Worm (Caenorhabditis elegans) whole organism, young adult: Measurements from ENCODE around the gene F47B8.2.

Experiments
- B0035.1 ChIP-seq: sonication (generic microtip); optimal IDR thresholded peaks from 2 replicates; lab custom pipeline; 2016; ENCODE audit warnings: missing genetic modification characterization, mild to moderate bottlenecking, missing compliant biosample characterization, missing genotype, missing genetic modification reagents
- F10E7.11 ChIP-seq: sonication (generic microtip); optimal IDR thresholded peaks from 2 replicates; lab custom pipeline; 2017; ENCODE audit warnings: mild to moderate bottlenecking, missing genetic modification characterization, moderate library complexity, missing compliant biosample characterization
- F23B12.7 ChIP-seq: sonication (generic microtip); optimal IDR thresholded peaks from 2 replicates; lab custom pipeline; 2017; ENCODE audit warnings: missing genetic modification characterization, mild to moderate bottlenecking, missing compliant biosample characterization, antibody characterized with exemption, moderate library complexity; ENCODE audit not compliant: insufficient read depth
- F52B5.7 ChIP-seq: sonication (generic microtip); optimal IDR thresholded peaks from 2 replicates; lab custom pipeline; 2016; ENCODE audit warnings: mild to moderate bottlenecking, missing genetic modification characterization, missing compliant biosample characterization
- F55B11.4 ChIP-seq: sonication (generic microtip); optimal IDR thresholded peaks from 2 replicates; lab custom pipeline; 2016; ENCODE audit warnings: missing compliant biosample characterization, missing genetic modification characterization, borderline replicate concordance; ENCODE audit not compliant: insufficient read depth
- K11D2.4 ChIP-seq: fragments of 200-800 bp; sonication (Bioruptor generic); IDR thresholded peaks from 2 replicates; pipeline ENCODE4 v1.3.6; 2022; ENCODE audit warnings: missing genetic modification reagents, missing genetic modification characterization, missing compliant biosample characterization
- Y53G8AR.9 ChIP-seq: fragments of 200-800 bp; sonication (Bioruptor generic); conservative IDR thresholded peaks from 2 replicates; pipeline ENCODE4 v1.3.6; 2022; ENCODE audit warnings: missing genetic modification reagents, missing genetic modification characterization, missing compliant biosample characterization
- Y95B8A.8 ChIP-seq: fragments of 200-800 bp; sonication (Bioruptor generic); IDR thresholded peaks from 2 replicates; pipeline ENCODE4 v1.3.6; 2022; ENCODE audit warnings: missing genetic modification reagents, missing genetic modification characterization, missing compliant biosample characterization
- akir-1 ChIP-seq: fragments of 200-800 bp; sonication (Bioruptor generic); optimal IDR thresholded peaks from 2 replicates; lab custom pipeline; 2018; ENCODE audit warnings: mild to moderate bottlenecking, missing genetic modification characterization, moderate library complexity, missing compliant biosample characterization
- athp-1 ChIP-seq: sonication (generic microtip); optimal IDR thresholded peaks from 2 replicates; lab custom pipeline; 2017; ENCODE audit warnings: mild to moderate bottlenecking, missing genetic modification characterization, missing compliant biosample characterization
- attf-6 ChIP-seq: fragments of 200-800 bp; sonication (Bioruptor generic); IDR thresholded peaks from 2 replicates; pipeline ENCODE4 v1.3.6; 2022; ENCODE audit warnings: missing genetic modification reagents, missing genetic modification characterization, missing compliant biosample characterization
- bed-2 ChIP-seq: fragments of 200-800 bp; sonication (Bioruptor generic); IDR thresholded peaks from 2 replicates; pipeline ENCODE4 v1.3.6; 2022; ENCODE audit warnings: missing genetic modification reagents, missing genetic modification characterization, missing compliant biosample characterization
- ccch-3 ChIP-seq: fragments of 200-800 bp; sonication (Bioruptor generic); optimal IDR thresholded peaks from 2 replicates; lab custom pipeline; 2018; ENCODE audit warnings: mild to moderate bottlenecking, missing genetic modification characterization, missing compliant biosample characterization
- ceh-40 ChIP-seq: fragments of 200-800 bp; sonication (Bioruptor generic); IDR thresholded peaks from 2 replicates; pipeline ENCODE4 v1.3.6; 2022; ENCODE audit warnings: missing genetic modification characterization, missing compliant biosample characterization
- ceh-58 ChIP-seq: fragments of 200-800 bp; sonication (Bioruptor generic); IDR thresholded peaks from 2 replicates; pipeline ENCODE4 v1.3.6; 2022; ENCODE audit warnings: missing genetic modification characterization, missing compliant biosample characterization
- ceh-91 ChIP-seq: fragments of 200-800 bp; sonication (Bioruptor generic); IDR thresholded peaks from 2 replicates; pipeline ENCODE4 v1.3.6; 2022; ENCODE audit warnings: missing genetic modification reagents, missing genetic modification characterization, missing compliant biosample characterization
- dox-1 ChIP-seq: fragments of 200-800 bp; sonication (Bioruptor generic); IDR thresholded peaks from 2 replicates; pipeline ENCODE4 v1.3.6; 2022; ENCODE audit warnings: missing genetic modification reagents, missing genetic modification characterization, missing compliant biosample characterization
- dpff-1 ChIP-seq: sonication (generic microtip); optimal IDR thresholded peaks from 2 replicates; lab custom pipeline; 2017; ENCODE audit warnings: mild to moderate bottlenecking, missing genetic modification characterization, missing compliant biosample characterization
- efl-1 ChIP-seq: fragments of 150-350 bp; optimal IDR thresholded peaks from 2 replicates; lab custom pipeline; 2014; ENCODE audit warnings: missing biosample characterization, missing genetic modification reagents, missing genetic modification characterization
- egl-18 ChIP-seq: fragments of 200-800 bp; sonication (Bioruptor generic); IDR thresholded peaks from 2 replicates; pipeline ENCODE4 v1.3.6; 2022; ENCODE audit warnings: missing genetic modification reagents, missing genetic modification characterization, missing compliant biosample characterization
- egrh-3 ChIP-seq: fragments of 200-800 bp; sonication (Bioruptor generic); IDR thresholded peaks from 2 replicates; pipeline ENCODE4 v1.3.6; 2022; ENCODE audit warnings: missing genetic modification reagents, missing genetic modification characterization, missing compliant biosample characterization
- him-1 ChIP-seq: sonication (generic microtip); optimal IDR thresholded peaks from 2 replicates; lab custom pipeline; 2016; ENCODE audit warnings: missing genotype, missing genetic modification reagents, missing genetic modification characterization, missing compliant biosample characterization
- hmg-20 ChIP-seq: fragments of 200-800 bp; sonication (Bioruptor generic); IDR thresholded peaks from 2 replicates; pipeline ENCODE4 v1.3.6; 2022; ENCODE audit warnings: missing genetic modification reagents, missing genetic modification characterization, missing compliant biosample characterization
- lag-1 ChIP-seq: fragments of 200-800 bp; sonication (Bioruptor generic); IDR thresholded peaks from 2 replicates; pipeline ENCODE4 v1.3.6; 2022; ENCODE audit warnings: missing genetic modification reagents, missing genetic modification characterization, missing compliant biosample characterization
- let-607 ChIP-seq, 2 experiments: fragments of 200-800 bp in 1 of 2; sonication (Bioruptor generic) in 1 of 2; sonication (generic microtip) in 1 of 2; optimal IDR thresholded peaks; 2 replicates each; lab custom pipeline; 2016 to 2018; ENCODE audit warnings: mild to moderate bottlenecking in 2 of 2, missing compliant biosample characterization in 2 of 2, missing genetic modification characterization in 2 of 2, moderate library complexity in 2 of 2, missing genotype in 1 of 2
- lin-26 ChIP-seq: fragments of 200-800 bp; sonication (Bioruptor generic); IDR thresholded peaks from 2 replicates; pipeline ENCODE4 v1.3.6; 2022; ENCODE audit warnings: missing genetic modification reagents, missing genetic modification characterization, missing compliant biosample characterization
- lin-54 ChIP-seq: fragments of 200-800 bp; sonication (Bioruptor generic); optimal IDR thresholded peaks from 2 replicates; lab custom pipeline; 2018; ENCODE audit warnings: mild to moderate bottlenecking, missing genetic modification characterization, missing compliant biosample characterization
- lir-1 ChIP-seq: fragments of 200-800 bp; sonication (Bioruptor generic); conservative IDR thresholded peaks from 2 replicates; pipeline ENCODE4 v1.3.6; 2022; ENCODE audit warnings: missing genetic modification reagents, missing genetic modification characterization, missing compliant biosample characterization
- madf-10 ChIP-seq: sonication (generic microtip); optimal IDR thresholded peaks from 2 replicates; lab custom pipeline; 2016; ENCODE audit warnings: mild to moderate bottlenecking, missing genetic modification characterization, missing compliant biosample characterization
- madf-3 ChIP-seq: fragments of 200-800 bp; sonication (Bioruptor generic); IDR thresholded peaks from 2 replicates; pipeline ENCODE4 v1.3.6; 2022; ENCODE audit warnings: missing genetic modification reagents, missing genetic modification characterization, missing compliant biosample characterization
- mxl-1 ChIP-seq: sonication (generic microtip); optimal IDR thresholded peaks from 2 replicates; lab custom pipeline; 2016; ENCODE audit warnings: missing genetic modification characterization, missing compliant biosample characterization
- nfyb-1 ChIP-seq: fragments of 200-800 bp; sonication (Bioruptor generic); IDR thresholded peaks from 2 replicates; pipeline ENCODE4 v1.3.6; 2022; ENCODE audit warnings: missing genetic modification reagents, missing genetic modification characterization, missing compliant biosample characterization
- nhr-179 ChIP-seq: sonication (generic microtip); optimal IDR thresholded peaks from 2 replicates; lab custom pipeline; 2016; ENCODE audit warnings: mild to moderate bottlenecking, missing genetic modification characterization, missing compliant biosample characterization
- nhr-80 ChIP-seq: sonication (generic microtip); optimal IDR thresholded peaks from 2 replicates; lab custom pipeline; 2016; ENCODE audit warnings: missing genetic modification characterization, missing compliant biosample characterization
- rec-8 ChIP-seq, 2 experiments: sonication (generic microtip); optimal IDR thresholded peaks; 2 replicates each; lab custom pipeline; 2016; ENCODE audit warnings: mild to moderate bottlenecking in 2 of 2, missing genetic modification characterization in 2 of 2, missing genetic modification reagents in 2 of 2, missing genotype in 2 of 2, missing biosample characterization in 1 of 2, missing compliant biosample characterization in 1 of 2, moderate library complexity in 1 of 2
- repo-1 ChIP-seq: sonication (generic microtip); optimal IDR thresholded peaks from 2 replicates; lab custom pipeline; 2017; ENCODE audit warnings: mild to moderate bottlenecking, missing genetic modification characterization, missing compliant biosample characterization
- rpc-1 ChIP-seq, 2 experiments: fragments of 150-350 bp in 1 of 2; sonication (generic microtip) in 1 of 2; optimal IDR thresholded peaks; 2 replicates each; lab custom pipeline; 2014 to 2018; ENCODE audit warnings: missing biosample characterization in 1 of 2, missing genetic modification characterization in 1 of 2, missing genetic modification reagents in 1 of 2, missing genotype in 1 of 2
- sdz-38 ChIP-seq: sonication (generic microtip); optimal IDR thresholded peaks from 2 replicates; lab custom pipeline; 2016; ENCODE audit warnings: missing genotype, missing genetic modification characterization, missing compliant biosample characterization
- zfh-2 ChIP-seq: fragments of 200-800 bp; sonication (Bioruptor generic); conservative IDR thresholded peaks from 2 replicates; pipeline ENCODE4 v1.3.6; 2022; ENCODE audit warnings: missing genetic modification reagents, missing genetic modification characterization, missing compliant biosample characterization
- ztf-25 ChIP-seq: fragments of 200-800 bp; sonication (Bioruptor generic); IDR thresholded peaks from 2 replicates; pipeline ENCODE4 v1.3.6; 2022; ENCODE audit warnings: missing genetic modification reagents, missing genetic modification characterization, missing compliant biosample characterization
- ztf-28 ChIP-seq: fragments of 200-800 bp; sonication (Bioruptor generic); IDR thresholded peaks from 2 replicates; pipeline ENCODE4 v1.3.6; 2022; ENCODE audit warnings: missing genetic modification reagents, missing genetic modification characterization, missing compliant biosample characterization
- ztf-3 ChIP-seq: fragments of 200-800 bp; sonication (Bioruptor generic); optimal IDR thresholded peaks from 2 replicates; lab custom pipeline; 2018; ENCODE audit warnings: mild to moderate bottlenecking, missing genetic modification characterization, missing compliant biosample characterization
- ztf-6 ChIP-seq: fragments of 200-800 bp; sonication (Bioruptor generic); IDR thresholded peaks from 2 replicates; pipeline ENCODE4 v1.3.6; 2022; ENCODE audit warnings: missing genetic modification reagents, missing genetic modification characterization, missing compliant biosample characterization

Gene F47B8.2

DNA sequence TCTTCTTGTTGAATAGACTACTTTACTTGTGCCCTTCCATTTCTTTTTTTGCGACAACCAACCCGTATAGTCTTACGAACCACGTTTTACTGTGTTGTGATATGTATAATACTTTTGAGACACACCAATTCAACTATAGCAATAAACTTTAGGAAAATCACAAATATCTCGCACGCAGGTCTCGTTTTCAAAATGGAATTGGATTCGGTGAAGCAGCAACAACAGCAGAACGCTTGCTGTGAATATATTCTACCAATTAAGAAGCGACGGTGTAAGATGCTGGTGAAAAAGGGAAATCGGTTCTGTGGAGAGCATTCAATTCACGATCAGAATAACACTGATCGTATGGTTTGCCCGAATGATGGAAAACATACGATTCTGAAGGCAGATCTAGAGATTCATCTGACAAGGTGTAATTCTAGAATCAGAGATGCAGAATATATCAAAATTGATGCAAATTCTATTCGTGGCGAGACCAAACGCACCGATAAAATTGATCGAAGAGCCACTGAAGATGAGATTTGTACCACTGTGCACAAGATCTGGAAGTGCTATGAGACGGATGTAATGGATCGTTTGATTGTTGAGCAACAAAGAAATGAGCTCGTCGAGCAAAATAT, 37.9 kb upstream of the F47B8.2 start, which contains the start of gene Y49A3A.3 (continued):
- TF ChIP-seq F23B12.7 (no peak), let-607 (tag; optimal IDR thresholded peaks at IDR 0.05; lab: Kevin White, UChicago) (peak; percentile 61 to 71), dpff-1 (peak; percentile 43), ztf-25 (GFP tag; lab: Robert Waterston, UW) (no peak), ztf-6 (no peak), nhr-80 (tag; lab: Kevin White, UChicago) (peak; percentile 25), F55B11.4 (tag; lab: Kevin White, UChicago) (no peak), F10E7.11 (tag; lab: Kevin White, UChicago) (peak; percentile 48), repo-1 (peak; percentile 95), lin-54 (peak; percentile 43), lir-1 (no peak), rec-8 (tag; optimal IDR thresholded peaks at IDR 0.05; lab: Kevin White, UChicago) (no peak), ccch-3 (GFP tag; lab: Kevin White, UChicago) (no peak), Y95B8A.8 (GFP tag; lab: Robert Waterston, UW) (peak; percentile 5; the same call in 1 of the 2 replicates), hmg-20 (GFP tag; lab: Robert Waterston, UW) (no peak), ztf-28 (GFP tag; lab: Robert Waterston, UW) (no peak), bed-2 (no peak), Y53G8AR.9 (GFP tag; lab: Robert Waterston, UW) (0 out of 2 replicates have a peak, but pooled peaks have one; percentile 78), attf-6 (GFP tag; lab: Robert Waterston, UW) (no peak), him-1 (tag; lab: Kevin White, UChicago) (no peak), ceh-91 (GFP tag; lab: Robert Waterston, UW) (no peak), rpc-1 (optimal IDR thresholded peaks at IDR 0.05; lab: Kevin White, UChicago) (no peak), rpc-1 (tag; optimal IDR thresholded peaks at IDR 0.05; lab: Kevin White, UChicago) (no peak), egrh-3 (GFP tag; lab: Robert Waterston, UW) (no peak), akir-1 (GFP tag; lab: Kevin White, UChicago) (peak; percentile 13), ceh-58 (no peak), B0035.1 (peak; percentile 65), ztf-3 (GFP tag; lab: Kevin White, UChicago) (peak; percentile 72), sdz-38 (no peak), mxl-1 (tag; lab: Kevin White, UChicago) (no peak), efl-1 (GFP tag; lab: Kevin White, UChicago) (no peak), nhr-179 (no peak), madf-10 (peak; percentile 34)

DNA sequence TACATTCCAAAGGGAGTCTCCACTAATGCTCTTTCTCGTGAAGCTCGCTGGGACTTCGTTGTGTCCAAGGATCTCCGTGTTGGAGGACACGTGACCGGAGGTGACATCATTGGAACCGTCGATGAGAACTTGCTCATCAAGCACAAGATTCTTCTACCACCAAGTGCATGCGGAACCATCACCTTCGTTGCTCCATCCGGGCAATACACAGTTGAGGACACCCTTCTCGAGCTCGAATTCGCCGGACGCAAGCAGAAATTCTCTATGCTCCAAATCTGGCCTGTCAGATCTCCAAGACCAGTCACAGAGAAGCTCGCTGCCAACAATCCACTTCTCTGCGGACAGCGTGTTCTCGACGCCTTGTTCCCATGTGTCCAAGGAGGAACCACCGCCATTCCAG, 35.6 kb upstream of the F47B8.2 start:
- TF ChIP-seq F52B5.7 (no peak), K11D2.4 (GFP tag; lab: Robert Waterston, UW) (0 out of 2 replicates have a peak, but pooled peaks have one; percentile 21), zfh-2 (GFP tag; lab: Robert Waterston, UW) (peak; percentile 49; the same call in 1 of the 2 replicates), ceh-40 (GFP tag; lab: Robert Waterston, UW) (no peak), madf-3 (GFP tag; lab: Robert Waterston, UW) (peak; percentile 27; the same call in 1 of the 2 replicates), nfyb-1 (GFP tag; lab: Robert Waterston, UW) (0 out of 2 replicates have a peak, but pooled peaks have one; percentile 23), let-607 (tag; optimal IDR thresholded peaks at IDR 0.05; lab: Kevin White, UChicago) (peak in 1 of 2 experiments; percentile 9), dox-1 (GFP tag; lab: Robert Waterston, UW) (0 out of 2 replicates have a peak, but pooled peaks have one; percentile 11), lin-26 (GFP tag; lab: Robert Waterston, UW) (0 out of 2 replicates have a peak, but pooled peaks have one; percentile 9), dpff-1 (peak; percentile 27), lag-1 (GFP tag; lab: Robert Waterston, UW) (no peak), egl-18 (GFP tag; lab: Robert Waterston, UW) (0 out of 2 replicates have a peak, but pooled peaks have one; percentile 13), athp-1 (no peak)
- TF ChIP-seq, all 124 proteins: peak for 9
